Fruit fly (Drosophila melanogaster) whole organism, embryonic: Measurements from ENCODE around the gene CG5013.

ENCODE experiments used
- Awh ChIP-seq: fragments of 200-800 bp; sonication (Bioruptor generic); IDR thresholded peaks from 2 replicates; pipeline ENCODE4, ENCODE4 v1.3.6; 2022; ENCODE audit warnings: missing biosample characterization, missing genetic modification characterization
- B-H1 ChIP-seq: fragments of 200-800 bp; sonication (Bioruptor generic); IDR thresholded peaks from 3 replicates; pipeline ENCODE4 v1.3.6; 2022; ENCODE audit warnings: missing biosample characterization, missing genetic modification characterization
- CG11085 ChIP-seq: fragments of 200-800 bp; sonication (Bioruptor generic); IDR thresholded peaks from 2 replicates; pipeline ENCODE4 v1.3.6; 2022; ENCODE audit warnings: missing biosample characterization, missing genetic modification characterization
- CG11456 ChIP-seq: fragments of 200-800 bp; sonication (Bioruptor generic); IDR thresholded peaks from 3 replicates; pipeline ENCODE4 v1.3.6; 2022; ENCODE audit warnings: missing biosample characterization, missing genetic modification characterization
- CG11560 ChIP-seq: fragments of 200-800 bp; sonication (Bioruptor generic); IDR thresholded peaks from 3 replicates; pipeline ENCODE4 v1.3.6; 2022; ENCODE audit warnings: missing biosample characterization, missing genetic modification characterization
- CG11695 ChIP-seq: fragments of 200-800 bp; sonication (Bioruptor generic); IDR thresholded peaks from 3 replicates; pipeline ENCODE4 v1.3.6; 2022; ENCODE audit warnings: missing biosample characterization, missing genetic modification characterization
- CG12155 ChIP-seq: fragments of 200-800 bp; sonication (Bioruptor generic); optimal IDR thresholded peaks from 3 replicates; lab custom pipeline; 2016; ENCODE audit warnings: missing biosample characterization, missing genetic modification characterization
- CG12391 ChIP-seq: fragments of 200-800 bp; sonication (Bioruptor generic); optimal IDR thresholded peaks from 3 replicates; lab custom pipeline; 2018; ENCODE audit warnings: missing biosample characterization, mild to moderate bottlenecking, missing genetic modification characterization, moderate library complexity
- CG13624 ChIP-seq: fragments of 200-800 bp; sonication (Bioruptor generic); optimal IDR thresholded peaks from 2 replicates; lab custom pipeline; 2016; ENCODE audit warnings: missing biosample characterization, missing genetic modification characterization
- CG16813 ChIP-seq: fragments of 200-800 bp; sonication (Bioruptor generic); IDR thresholded peaks from 3 replicates; pipeline ENCODE4 v1.3.6; 2022; ENCODE audit warnings: missing biosample characterization, missing genetic modification characterization; ENCODE audit not compliant: partially characterized antibody
- CG2889 ChIP-seq: fragments of 200-800 bp; sonication (Bioruptor generic); IDR thresholded peaks from 3 replicates; pipeline ENCODE4 v1.3.6; 2022; ENCODE audit warnings: missing biosample characterization, missing genetic modification characterization
- CG3065 ChIP-seq: fragments of 200-800 bp; sonication (Bioruptor generic); optimal IDR thresholded peaks from 2 replicates; lab custom pipeline; 2016; ENCODE audit warnings: missing biosample characterization, missing genetic modification characterization
- CG3995 ChIP-seq: fragments of 200-800 bp; sonication (Bioruptor generic); optimal IDR thresholded peaks from 3 replicates; lab custom pipeline; 2016; ENCODE audit warnings: missing biosample characterization, missing genetic modification characterization
- CG6175 ChIP-seq: fragments of 200-800 bp; sonication (Bioruptor generic); IDR thresholded peaks from 3 replicates; pipeline ENCODE4 v1.3.6; 2022; ENCODE audit warnings: missing biosample characterization, missing genetic modification characterization
- CG7963 ChIP-seq: fragments of 200-800 bp; sonication (Bioruptor generic); IDR thresholded peaks from 3 replicates; pipeline ENCODE4 v1.3.6; 2022; ENCODE audit warnings: missing biosample characterization, missing genetic modification characterization; ENCODE audit not compliant: partially characterized antibody
- CG7987 ChIP-seq: fragments of 200-800 bp; sonication (Bioruptor generic); optimal IDR thresholded peaks from 2 replicates; lab custom pipeline; 2018; ENCODE audit warnings: missing biosample characterization, mild to moderate bottlenecking, missing genetic modification characterization, moderate library complexity
- CG9876 ChIP-seq: fragments of 200-800 bp; sonication (Bioruptor generic); optimal IDR thresholded peaks from 2 replicates; lab custom pipeline; 2016; ENCODE audit warnings: missing biosample characterization, missing genetic modification characterization
- CTCF ChIP-seq: fragments of 200-800 bp; sonication (Bioruptor generic); optimal IDR thresholded peaks from 2 replicates; lab custom pipeline; 2017; ENCODE audit warnings: missing biosample characterization, mild to moderate bottlenecking, missing genetic modification characterization, moderate library complexity
- D19B ChIP-seq: fragments of 200-800 bp; sonication (Bioruptor generic); optimal IDR thresholded peaks from 2 replicates; lab custom pipeline; 2017; ENCODE audit warnings: missing biosample characterization, mild to moderate bottlenecking, missing genetic modification characterization
- Dbx ChIP-seq: fragments of 200-800 bp; sonication (Bioruptor generic); IDR thresholded peaks from 3 replicates; pipeline ENCODE4 v1.3.6; 2022; ENCODE audit warnings: missing biosample characterization, missing genetic modification characterization
- Deaf1 ChIP-seq: fragments of 200-800 bp; optimal IDR thresholded peaks from 3 replicates; lab custom pipeline; 2019; ENCODE audit warnings: missing biosample characterization, mild to moderate bottlenecking, missing genetic modification characterization, moderate library complexity
- Dip2 ChIP-seq: fragments of 200-800 bp; sonication (Bioruptor generic); IDR thresholded peaks from 2 replicates; pipeline ENCODE4 v1.3.6; 2022; ENCODE audit warnings: missing biosample characterization, missing genetic modification characterization
- Doc3 ChIP-seq: fragments of 200-800 bp; sonication (Bioruptor generic); IDR thresholded peaks from 3 replicates; pipeline ENCODE4 v1.3.6; 2022; ENCODE audit warnings: missing biosample characterization, missing genetic modification characterization; ENCODE audit not compliant: partially characterized antibody
- E2f1 ChIP-seq: fragments of 200-800 bp; sonication (Bioruptor generic); IDR thresholded peaks from 2 replicates; pipeline ENCODE4 v1.3.6; 2022; ENCODE audit warnings: missing biosample characterization, missing genetic modification characterization
- Eip74EF ChIP-seq, 2 experiments: fragments of 200-800 bp in 1 of 2; fragments of >200 bp in 1 of 2; sonication (Bioruptor generic) in 1 of 2; optimal IDR thresholded peaks; 2 replicates each; lab custom pipeline; 2017 to 2019; ENCODE audit warnings: missing biosample characterization in 2 of 2, missing genetic modification characterization in 2 of 2, mild to moderate bottlenecking in 1 of 2, moderate library complexity in 1 of 2
- Fer1 ChIP-seq: fragments of 200-800 bp; sonication (Bioruptor generic); optimal IDR thresholded peaks from 2 replicates; lab custom pipeline; 2017; ENCODE audit warnings: missing biosample characterization, mild to moderate bottlenecking, missing genetic modification characterization
- Hmr ChIP-seq: fragments of 200-800 bp; sonication (Bioruptor generic); optimal IDR thresholded peaks from 3 replicates; lab custom pipeline; 2017; ENCODE audit warnings: mild to moderate bottlenecking, missing biosample characterization, missing genetic modification reagents, missing genetic modification characterization
- Lpt ChIP-seq: fragments of >200 bp; optimal IDR thresholded peaks from 2 replicates; lab custom pipeline; 2018; ENCODE audit warnings: missing biosample characterization, missing genetic modification characterization
- Mrtf ChIP-seq: fragments of 200-800 bp; sonication (Bioruptor generic); IDR thresholded peaks from 3 replicates; pipeline ENCODE4 v1.3.6; 2022; ENCODE audit warnings: missing biosample characterization, missing genetic modification characterization
- NFAT ChIP-seq: fragments of 200-800 bp; sonication (Bioruptor generic); IDR thresholded peaks from 2 replicates; pipeline ENCODE4 v1.3.6; 2022; ENCODE audit warnings: missing biosample characterization, missing genetic modification characterization
- Nf-YA ChIP-seq: fragments of 200-800 bp; sonication (Bioruptor generic); IDR thresholded peaks from 2 replicates; pipeline ENCODE4 v1.3.6; 2022; ENCODE audit warnings: missing biosample characterization, missing genetic modification characterization
- NfI ChIP-seq: fragments of 200-800 bp; sonication (Bioruptor generic); optimal IDR thresholded peaks from 3 replicates; lab custom pipeline; 2018; ENCODE audit warnings: missing biosample characterization, mild to moderate bottlenecking, missing genetic modification characterization, moderate library complexity
- ab ChIP-seq: fragments of 200-800 bp; sonication (Bioruptor generic); optimal IDR thresholded peaks from 2 replicates; lab custom pipeline; 2016; ENCODE audit warnings: missing biosample characterization, missing genetic modification characterization
- bbx ChIP-seq: fragments of 200-800 bp; sonication (Bioruptor generic); IDR thresholded peaks from 2 replicates; pipeline ENCODE4 v1.3.6; 2022; ENCODE audit warnings: missing biosample characterization, missing genetic modification characterization; ENCODE audit not compliant: partially characterized antibody
- chn ChIP-seq: fragments of 200-800 bp; sonication (Bioruptor generic); optimal IDR thresholded peaks from 2 replicates; lab custom pipeline; 2016; ENCODE audit warnings: missing biosample characterization, missing genetic modification characterization
- ci ChIP-seq: fragments of 200-800 bp; sonication (Bioruptor generic); IDR thresholded peaks from 3 replicates; pipeline ENCODE4 v1.3.6; 2022; ENCODE audit warnings: missing biosample characterization, missing genetic modification characterization
- eve ChIP-seq, 2 experiments: fragments of >200 bp; optimal IDR thresholded peaks; 2 replicates each; lab custom pipeline; 2017; ENCODE audit warnings: missing biosample characterization in 2 of 2, missing genetic modification characterization in 2 of 2
- eyg ChIP-seq: fragments of 200-800 bp; sonication (Bioruptor generic); optimal IDR thresholded peaks from 3 replicates; lab custom pipeline; 2016; ENCODE audit warnings: missing biosample characterization, missing genetic modification characterization
- gcm ChIP-seq: fragments of 200-800 bp; sonication (Bioruptor generic); optimal IDR thresholded peaks from 2 replicates; lab custom pipeline; 2019; ENCODE audit warnings: missing biosample characterization, mild to moderate bottlenecking, missing genetic modification characterization, moderate library complexity
- gem ChIP-seq: fragments of 200-800 bp; sonication (Bioruptor generic); optimal IDR thresholded peaks from 2 replicates; lab custom pipeline; 2019; ENCODE audit warnings: missing biosample characterization, mild to moderate bottlenecking, missing genetic modification characterization, moderate library complexity
- gfzf ChIP-seq: fragments of 200-800 bp; sonication (Bioruptor generic); optimal IDR thresholded peaks from 2 replicates; lab custom pipeline; 2016; ENCODE audit warnings: missing biosample characterization, mild to moderate bottlenecking, missing genetic modification characterization, moderate library complexity
- grn ChIP-seq: fragments of 200-800 bp; sonication (Bioruptor generic); optimal IDR thresholded peaks from 3 replicates; lab custom pipeline; 2017; ENCODE audit warnings: missing biosample characterization, missing genetic modification characterization
- gsb ChIP-seq: fragments of 200-800 bp; sonication (Bioruptor generic); IDR thresholded peaks from 2 replicates; pipeline ENCODE4 v1.3.6; 2022; ENCODE audit warnings: missing biosample characterization, missing genetic modification characterization
- gt ChIP-seq: fragments of 200-800 bp; sonication (Bioruptor generic); IDR thresholded peaks from 2 replicates; pipeline ENCODE4 v1.3.6; 2022; ENCODE audit warnings: missing biosample characterization, missing genetic modification characterization
- jing ChIP-seq: fragments of 200-800 bp; sonication (Bioruptor generic); optimal IDR thresholded peaks from 2 replicates; lab custom pipeline; 2018; ENCODE audit warnings: missing biosample characterization, mild to moderate bottlenecking, missing genetic modification characterization
- nerfin-2 ChIP-seq: fragments of 200-800 bp; sonication (Bioruptor generic); IDR thresholded peaks from 2 replicates; pipeline ENCODE4 v1.3.6; 2022; ENCODE audit warnings: missing biosample characterization, missing genetic modification characterization; ENCODE audit not compliant: partially characterized antibody
- p53 ChIP-seq: fragments of 200-800 bp; sonication (Bioruptor generic); optimal IDR thresholded peaks from 2 replicates; lab custom pipeline; 2016; ENCODE audit warnings: missing biosample characterization, missing genetic modification characterization
- slou ChIP-seq: fragments of 200-800 bp; sonication (Bioruptor generic); optimal IDR thresholded peaks from 3 replicates; lab custom pipeline; 2016; ENCODE audit warnings: missing biosample characterization, missing genetic modification characterization
- vvl ChIP-seq: fragments of 200-800 bp; sonication (Bioruptor generic); IDR thresholded peaks from 2 replicates; pipeline ENCODE4 v1.3.6; 2022; ENCODE audit warnings: missing biosample characterization, missing genetic modification characterization
- zen ChIP-seq: fragments of 200-800 bp; sonication (Bioruptor generic); optimal IDR thresholded peaks from 3 replicates; lab custom pipeline; 2018; ENCODE audit warnings: missing biosample characterization, mild to moderate bottlenecking, missing genetic modification characterization, moderate library complexity

Gene CG5013

DNA sequence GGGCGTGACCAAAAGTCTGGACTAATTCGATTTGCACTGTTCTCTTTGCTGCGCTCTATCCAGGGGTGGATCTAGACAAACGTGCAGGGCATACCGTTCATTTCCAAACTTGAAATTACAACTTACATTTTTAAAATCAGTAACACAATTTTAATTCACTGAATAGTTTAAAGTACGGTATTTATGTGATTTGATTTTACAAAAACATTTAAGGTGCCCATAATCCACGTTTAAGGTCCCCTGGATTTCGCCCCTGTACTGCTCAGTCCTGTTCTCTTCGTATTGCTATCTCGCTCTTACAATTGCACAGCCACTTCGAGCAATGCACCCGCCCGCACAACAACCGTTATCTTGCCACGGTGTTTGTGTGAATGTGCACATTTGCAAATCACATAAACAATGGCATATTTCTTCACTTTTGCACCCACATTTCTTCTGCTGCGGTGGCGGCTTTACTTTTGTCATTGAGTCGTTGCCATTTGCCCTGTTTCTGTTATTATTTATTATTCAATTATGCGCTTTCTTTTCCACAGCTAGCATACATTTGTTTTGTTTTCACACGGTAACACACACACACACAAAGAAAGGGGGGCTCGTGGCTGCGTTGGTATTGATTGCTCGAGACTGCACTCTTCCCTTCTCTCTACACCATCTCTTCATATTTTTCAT is 48.3 kb downstream of the CG5013 start (continued):
- TF ChIP-seq CG11695 (GFP tag; lab: Robert Waterston, UW) (peak; percentile 81), CG3995 (no peak), bbx (GFP tag; lab: Robert Waterston, UW) (no peak), Hmr (no peak), grn (GFP tag; lab: Kevin White, UChicago) (peak; percentile 5), Nf-YA (GFP tag; lab: Robert Waterston, UW) (peak; percentile 57; the same call in 1 of the 2 replicates), CG7987 (peak; percentile 8), Mrtf (peak; percentile 59; the same call in 2 of the 3 replicates), CG3065 (no peak), Eip74EF (GFP tag; optimal IDR thresholded peaks at IDR 0.05; lab: Kevin White, UChicago) (peak in 1 of 2 experiments; percentile 30), gt (GFP tag; lab: Robert Waterston, UW) (peak; percentile 46), Dip2 (GFP tag; lab: Robert Waterston, UW) (no peak), jing (GFP tag; lab: Kevin White, UChicago) (peak; percentile 60), vvl (GFP tag; lab: Robert Waterston, UW) (peak; percentile 78), CG12155 (GFP tag; lab: Kevin White, UChicago) (peak; percentile 60), gcm (peak; percentile 63), Deaf1 (tag; lab: Kevin White, UChicago) (peak; percentile 1), eve (GFP tag; optimal IDR thresholded peaks at IDR 0.05; lab: Kevin White, UChicago) (no peak), Fer1 (GFP tag; lab: Kevin White, UChicago) (peak; percentile 27), nerfin-2 (GFP tag; lab: Robert Waterston, UW) (no peak), CG9876 (GFP tag; lab: Kevin White, UChicago) (peak; percentile 49), chn (GFP tag; lab: Kevin White, UChicago) (peak; percentile 76), D19B (GFP tag; lab: Kevin White, UChicago) (no peak), slou (GFP tag; lab: Kevin White, UChicago) (no peak), CG11560 (peak; percentile 49; the same call in 1 of the 3 replicates), B-H1 (GFP tag; lab: Robert Waterston, UW) (peak; percentile 53), eyg (GFP tag; lab: Kevin White, UChicago) (peak; percentile 22), NFAT (GFP tag; lab: Robert Waterston, UW) (peak; percentile 58; the same call in 1 of the 2 replicates), Lpt (no peak), Doc3 (GFP tag; lab: Robert Waterston, UW) (no peak), gsb (GFP tag; lab: Robert Waterston, UW) (peak; percentile 54), Dbx (GFP tag; lab: Robert Waterston, UW) (0 out of 3 replicates have a peak, but pooled peaks have one; percentile 40), CG2889 (no peak), NfI (GFP tag; lab: Kevin White, UChicago) (peak; percentile 52), CG13624 (GFP tag; lab: Kevin White, UChicago) (peak; percentile 63), CG12391 (tag; lab: Kevin White, UChicago) (peak; percentile 79), CG7963 (no peak), CG11456 (GFP tag; lab: Robert Waterston, UW) (peak; percentile 56; the same call in 1 of the 3 replicates), gem (peak; percentile 86), Awh (GFP tag; lab: Robert Waterston, UW) (peak; percentile 71; the same call in 1 of the 2 replicates), CG11085 (GFP tag; lab: Robert Waterston, UW) (peak; percentile 54; the same call in 1 of the 2 replicates), zen (tag; lab: Kevin White, UChicago) (peak; percentile 95), CG16813 (GFP tag; lab: Robert Waterston, UW) (peak; percentile 64), ci (GFP tag; lab: Robert Waterston, UW) (peak; percentile 89), ab (GFP tag; lab: Kevin White, UChicago) (no peak), CG6175 (GFP tag; lab: Robert Waterston, UW) (peak; percentile 37; the same call in 1 of the 3 replicates), p53 (peak; percentile 51), gfzf (no peak), CTCF (GFP tag; lab: Kevin White, UChicago) (peak; percentile 0), E2f1 (GFP tag; lab: Robert Waterston, UW) (peak; percentile 78)
